Worm (Caenorhabditis elegans) whole organism, L1 larva: ENCODE data around the gene gdi-1.

Experiments
- C04F5.9 ChIP-seq: sonication (generic microtip); optimal IDR thresholded peaks from 2 replicates; lab custom pipeline; 2016; ENCODE audit warnings: missing genetic modification characterization, missing compliant biosample characterization
- C34B4.2 ChIP-seq: sonication (generic microtip); optimal IDR thresholded peaks from 2 replicates; lab custom pipeline; 2017; ENCODE audit warnings: mild to moderate bottlenecking, missing genetic modification characterization, missing compliant biosample characterization
- F16B12.6 ChIP-seq: fragments of 150-350 bp; optimal IDR thresholded peaks from 2 replicates; lab custom pipeline; 2014; ENCODE audit warnings: missing biosample characterization, missing genetic modification characterization
- Y116A8C.19 ChIP-seq: sonication (generic microtip); optimal IDR thresholded peaks from 2 replicates; lab custom pipeline; 2016; ENCODE audit warnings: missing compliant biosample characterization, missing genetic modification characterization, borderline replicate concordance
- aha-1 ChIP-seq: fragments of 150-350 bp; optimal IDR thresholded peaks from 2 replicates; lab custom pipeline; 2014; ENCODE audit warnings: missing biosample characterization, missing genetic modification characterization
- alr-1 ChIP-seq: fragments of 200-800 bp; sonication (Bioruptor generic); optimal IDR thresholded peaks from 2 replicates; lab custom pipeline; 2018; ENCODE audit warnings: borderline replicate concordance, mild to moderate bottlenecking, missing genetic modification characterization, missing compliant biosample characterization
- blmp-1 ChIP-seq: fragments of 150-350 bp; optimal IDR thresholded peaks from 2 replicates; lab custom pipeline; 2014; ENCODE audit warnings: missing biosample characterization, missing genetic modification characterization
- ceh-63 ChIP-seq: fragments of 200-800 bp; sonication (Bioruptor generic); optimal IDR thresholded peaks from 2 replicates; lab custom pipeline; 2018; ENCODE audit warnings: mild to moderate bottlenecking, missing genetic modification characterization, missing compliant biosample characterization
- ceh-82 ChIP-seq, 3 experiments: fragments of 150-350 bp in 1 of 3; sonication (generic microtip) in 2 of 3; optimal IDR thresholded peaks; 2 replicates each; lab custom pipeline; 2014 to 2017; ENCODE audit warnings: missing biosample characterization in 3 of 3, missing genetic modification characterization in 3 of 3
- ces-1 ChIP-seq: fragments of 150-350 bp; optimal IDR thresholded peaks from 2 replicates; lab custom pipeline; 2014; ENCODE audit warnings: missing biosample characterization, missing genetic modification reagents, missing genetic modification characterization
- dpl-1 ChIP-seq, 3 experiments: fragments of 150-350 bp in 2 of 3; sonication (generic microtip) in 1 of 3; optimal IDR thresholded peaks; 2 replicates each; lab custom pipeline; 2014 to 2017; ENCODE audit warnings: missing biosample characterization in 3 of 3, missing genetic modification characterization in 3 of 3, missing genetic modification reagents in 3 of 3
- efl-1 ChIP-seq, 4 experiments: fragments of 150-350 bp; optimal IDR thresholded peaks in 3 of 4; peaks in 1 of 4; 1 replicate in 1 of 4; 2 replicates in 3 of 4; lab custom pipeline; 2014; ENCODE audit warnings: missing biosample characterization in 2 of 4, missing genetic modification characterization in 2 of 4, missing genetic modification reagents in 2 of 4
- egl-13 ChIP-seq: sonication (generic microtip); optimal IDR thresholded peaks from 2 replicates; lab custom pipeline; 2016; ENCODE audit warnings: missing genotype, missing genetic modification reagents, missing genetic modification characterization, missing compliant biosample characterization
- egl-27 ChIP-seq, 2 experiments: fragments of 150-350 bp in 1 of 2; sonication (generic microtip); optimal IDR thresholded peaks; 3 replicates each; lab custom pipeline; 2017 to 2018; ENCODE audit warnings: missing biosample characterization in 2 of 2, missing genetic modification characterization in 2 of 2, missing genetic modification reagents in 2 of 2
- fkh-4 ChIP-seq: sonication (generic microtip); optimal IDR thresholded peaks from 2 replicates; lab custom pipeline; 2016; ENCODE audit warnings: missing compliant biosample characterization, missing genetic modification characterization, borderline replicate concordance
- fkh-8 ChIP-seq: sonication (generic microtip); optimal IDR thresholded peaks from 2 replicates; lab custom pipeline; 2016; ENCODE audit warnings: mild to moderate bottlenecking, missing genetic modification characterization, missing compliant biosample characterization
- grh-1 ChIP-seq: fragments of 200-800 bp; sonication (Bioruptor generic); IDR thresholded peaks from 2 replicates; pipeline ENCODE4 v1.3.6; 2022; ENCODE audit warnings: missing genetic modification reagents, missing genetic modification characterization, missing compliant biosample characterization
- hlh-4 ChIP-seq: sonication (generic microtip); optimal IDR thresholded peaks from 2 replicates; lab custom pipeline; 2016; ENCODE audit warnings: mild to moderate bottlenecking, missing genetic modification characterization, missing compliant biosample characterization
- irx-1 ChIP-seq: sonication (generic microtip); optimal IDR thresholded peaks from 2 replicates; lab custom pipeline; 2016; ENCODE audit warnings: missing genetic modification characterization, missing compliant biosample characterization
- isw-1 ChIP-seq: fragments of 200-800 bp; sonication (Bioruptor generic); IDR thresholded peaks from 2 replicates; pipeline ENCODE4 v1.3.6; 2022; ENCODE audit warnings: missing genetic modification characterization, missing compliant biosample characterization
- jun-1 ChIP-seq: fragments of 150-350 bp; optimal IDR thresholded peaks from 2 replicates; lab custom pipeline; 2014; ENCODE audit warnings: missing biosample characterization, missing genetic modification reagents, missing genetic modification characterization
- lin-14 ChIP-seq: fragments of 200-800 bp; sonication (Bioruptor generic); optimal IDR thresholded peaks from 2 replicates; lab custom pipeline; 2018; ENCODE audit warnings: mild to moderate bottlenecking, missing genetic modification characterization, moderate library complexity, missing compliant biosample characterization
- lin-15B ChIP-seq: fragments of 150-350 bp; sonication (generic microtip); optimal IDR thresholded peaks from 3 replicates; lab custom pipeline; 2014; ENCODE audit warnings: missing biosample characterization, missing genetic modification characterization
- lin-39 ChIP-seq: fragments of 150-350 bp; optimal IDR thresholded peaks from 2 replicates; lab custom pipeline; 2014; ENCODE audit warnings: missing biosample characterization, missing genetic modification reagents, missing genetic modification characterization
- lir-3 ChIP-seq: sonication (generic microtip); optimal IDR thresholded peaks from 2 replicates; lab custom pipeline; 2016; ENCODE audit warnings: mild to moderate bottlenecking, missing genetic modification characterization, moderate library complexity, missing compliant biosample characterization; ENCODE audit not compliant: poor library complexity
- mab-9 ChIP-seq: fragments of 200-800 bp; sonication (Bioruptor generic); IDR thresholded peaks from 2 replicates; pipeline ENCODE4 v1.3.6; 2022; ENCODE audit warnings: missing genetic modification reagents, missing genetic modification characterization, missing compliant biosample characterization
- mef-2 ChIP-seq: fragments of 150-350 bp; optimal IDR thresholded peaks from 2 replicates; lab custom pipeline; 2014; ENCODE audit warnings: missing biosample characterization, missing genetic modification characterization
- mep-1 ChIP-seq: fragments of 150-350 bp; optimal IDR thresholded peaks from 2 replicates; lab custom pipeline; 2014; ENCODE audit warnings: missing biosample characterization, missing genetic modification characterization
- nhr-11 ChIP-seq: fragments of 150-350 bp; optimal IDR thresholded peaks from 2 replicates; lab custom pipeline; 2014; ENCODE audit warnings: missing biosample characterization, missing genetic modification characterization
- nhr-12 ChIP-seq: sonication (generic microtip); optimal IDR thresholded peaks from 2 replicates; lab custom pipeline; 2017; ENCODE audit warnings: missing biosample characterization, missing genetic modification characterization
- nhr-19 ChIP-seq: fragments of 200-800 bp; sonication (Bioruptor generic); conservative IDR thresholded peaks from 2 replicates; pipeline ENCODE4 v1.3.6; 2022; ENCODE audit warnings: missing genetic modification characterization, missing compliant biosample characterization
- nhr-237 ChIP-seq: fragments of 150-350 bp; optimal IDR thresholded peaks from 2 replicates; lab custom pipeline; 2014; ENCODE audit warnings: missing biosample characterization, missing genetic modification characterization
- nhr-47 ChIP-seq: sonication (generic microtip); optimal IDR thresholded peaks from 2 replicates; lab custom pipeline; 2016; ENCODE audit warnings: mild to moderate bottlenecking, missing genetic modification characterization, moderate library complexity, missing compliant biosample characterization
- nhr-71 ChIP-seq: sonication (generic microtip); optimal IDR thresholded peaks from 2 replicates; lab custom pipeline; 2016; ENCODE audit warnings: mild to moderate bottlenecking, missing genetic modification characterization, moderate library complexity, missing compliant biosample characterization
- nhr-77 ChIP-seq: fragments of 150-350 bp; optimal IDR thresholded peaks from 2 replicates; lab custom pipeline; 2014; ENCODE audit warnings: missing biosample characterization, missing genetic modification characterization
- nhr-84 ChIP-seq: sonication (generic microtip); optimal IDR thresholded peaks from 2 replicates; lab custom pipeline; 2017; ENCODE audit warnings: missing biosample characterization, missing genetic modification characterization
- nhr-85 ChIP-seq: sonication (generic microtip); peaks from one replicate; lab custom pipeline; 2016; ENCODE audit warnings: missing genetic modification characterization, inconsistent platforms, missing compliant biosample characterization
- pag-3 ChIP-seq: sonication (generic microtip); optimal IDR thresholded peaks from 2 replicates; lab custom pipeline; 2017; ENCODE audit warnings: missing genetic modification characterization, mild to moderate bottlenecking, missing compliant biosample characterization, antibody characterized with exemption, borderline replicate concordance; ENCODE audit not compliant: insufficient read depth
- pax-3 ChIP-seq: fragments of 200-800 bp; sonication (Bioruptor generic); optimal IDR thresholded peaks from 2 replicates; lab custom pipeline; 2018; ENCODE audit warnings: mild to moderate bottlenecking, missing genetic modification characterization, moderate library complexity, missing compliant biosample characterization
- pqm-1 ChIP-seq: sonication (generic microtip); optimal IDR thresholded peaks from 3 replicates; lab custom pipeline; 2017; ENCODE audit warnings: missing biosample characterization, missing genetic modification characterization
- rnt-1 ChIP-seq: sonication (generic microtip); optimal IDR thresholded peaks from 2 replicates; lab custom pipeline; 2016; ENCODE audit warnings: mild to moderate bottlenecking, missing genetic modification characterization, moderate library complexity, missing compliant biosample characterization
- snpc-4 ChIP-seq: fragments of 150-350 bp; optimal IDR thresholded peaks from 2 replicates; lab custom pipeline; 2014; ENCODE audit warnings: missing biosample characterization, missing genetic modification characterization
- sup-37 ChIP-seq: fragments of 200-800 bp; sonication (Bioruptor generic); optimal IDR thresholded peaks from 2 replicates; lab custom pipeline; 2018; ENCODE audit warnings: mild to moderate bottlenecking, missing genetic modification characterization, missing compliant biosample characterization
- tbx-2 ChIP-seq: sonication (generic microtip); optimal IDR thresholded peaks from 2 replicates; lab custom pipeline; 2016; ENCODE audit warnings: missing genetic modification characterization, missing compliant biosample characterization
- tlp-1 ChIP-seq: fragments of 150-350 bp; optimal IDR thresholded peaks from 2 replicates; lab custom pipeline; 2014; ENCODE audit warnings: missing biosample characterization, missing genetic modification characterization
- unc-98 ChIP-seq: fragments of 200-800 bp; sonication (Bioruptor generic); IDR thresholded peaks from 2 replicates; pipeline ENCODE4 v1.3.6; 2022; ENCODE audit warnings: missing genetic modification characterization, missing compliant biosample characterization
- vab-15 ChIP-seq: sonication (generic microtip); optimal IDR thresholded peaks from 2 replicates; lab custom pipeline; 2017; ENCODE audit warnings: missing genotype, mild to moderate bottlenecking, missing genetic modification characterization, missing compliant biosample characterization
- xbp-1 ChIP-seq: sonication (generic microtip); optimal IDR thresholded peaks from 2 replicates; lab custom pipeline; 2016; ENCODE audit warnings: missing genetic modification characterization, missing compliant biosample characterization
- zag-1 ChIP-seq: fragments of 150-350 bp; optimal IDR thresholded peaks from 2 replicates; lab custom pipeline; 2014; ENCODE audit warnings: missing biosample characterization, missing genetic modification characterization
- ztf-4 ChIP-seq: fragments of 150-350 bp; optimal IDR thresholded peaks from 2 replicates; lab custom pipeline; 2014; ENCODE audit warnings: missing biosample characterization, missing genetic modification characterization

The gdi-1 gene

ce11 chrIV:14838095-14838494, 45.4 kb upstream of the gdi-1 start (continued):
- TF ChIP-seq snpc-4 (tag; lab: Kevin White, UChicago) (peak; percentile 55), pax-3 (no peak), lin-39 (tag; lab: Kevin White, UChicago) (peak; percentile 79), ztf-4 (tag; lab: Kevin White, UChicago) (peak; percentile 70), nhr-237 (tag; lab: Kevin White, UChicago) (no peak), tbx-2 (peak; percentile 82), nhr-12 (tag; lab: Kevin White, UChicago) (no peak), dpl-1 (GFP tag; optimal IDR thresholded peaks at IDR 0.05; lab: Kevin White, UChicago) (peak; percentile 60 to 61 (median 60)), lin-15B (tag; lab: Kevin White, UChicago) (peak; percentile 5), C34B4.2 (tag; lab: Kevin White, UChicago) (no peak), aha-1 (tag; lab: Kevin White, UChicago) (no peak), hlh-4 (peak; percentile 1), nhr-71 (tag; lab: Kevin White, UChicago) (peak; percentile 93), isw-1 (GFP tag; lab: Robert Waterston, UW) (peak; percentile 32; the same call in 1 of the 2 replicates), xbp-1 (tag; lab: Kevin White, UChicago) (peak; percentile 75), alr-1 (tag; lab: Kevin White, UChicago) (no peak), nhr-19 (GFP tag; lab: Robert Waterston, UW) (peak; percentile 87), ces-1 (GFP tag; lab: Kevin White, UChicago) (no peak), ceh-82 (tag; optimal IDR thresholded peaks at IDR 0.05; lab: Kevin White, UChicago) (peak; percentile 38 to 68 (median 56)), mep-1 (peak; percentile 85), nhr-47 (tag; lab: Kevin White, UChicago) (peak; percentile 93), fkh-4 (tag; lab: Kevin White, UChicago) (peak; percentile 58), fkh-8 (tag; lab: Kevin White, UChicago) (peak; percentile 49), zag-1 (tag; lab: Kevin White, UChicago) (peak; percentile 49), mab-9 (GFP tag; lab: Robert Waterston, UW) (peak; percentile 78), blmp-1 (tag; lab: Kevin White, UChicago) (peak; percentile 44), sup-37 (GFP tag; lab: Kevin White, UChicago) (peak; percentile 27), rnt-1 (peak; percentile 82), grh-1 (GFP tag; lab: Robert Waterston, UW) (no peak), pqm-1 (no peak), egl-27 (tag; optimal IDR thresholded peaks at IDR 0.05; lab: Kevin White, UChicago) (no peak), mef-2 (tag; lab: Kevin White, UChicago) (no peak), ceh-63 (GFP tag; lab: Kevin White, UChicago) (no peak), irx-1 (tag; lab: Kevin White, UChicago) (peak; percentile 84), vab-15 (tag; lab: Kevin White, UChicago) (no peak), nhr-85 (peak; percentile 97)

DNA sequence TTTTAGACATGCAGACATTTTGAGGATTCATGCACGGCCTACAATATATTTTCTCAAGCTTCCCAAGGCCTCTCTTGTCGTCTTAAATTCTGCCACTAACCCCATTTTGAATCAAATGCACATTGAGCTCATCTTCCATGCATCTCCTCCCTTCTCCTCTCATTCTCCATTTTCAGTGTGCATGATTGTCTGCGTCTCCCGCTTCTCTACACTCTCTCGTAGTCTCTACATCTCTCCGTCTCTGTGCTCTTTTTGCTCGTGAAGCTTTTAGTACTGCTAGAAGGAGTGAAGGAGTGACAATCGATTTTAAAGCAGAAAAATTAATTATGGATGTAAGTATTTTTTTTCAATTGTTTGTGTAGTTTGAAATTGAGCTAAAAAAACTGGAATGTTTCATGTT, 44.2 kb upstream of the gdi-1 start, which contains the start of gene Y57G11C.22:
TSS of gene Y57G11C.22 (plus strand) at position 327 of the 400 bp plus-strand sequence.
- TF ChIP-seq vab-15 (tag; lab: Kevin White, UChicago) (no peak), nhr-12 (tag; lab: Kevin White, UChicago) (no peak), xbp-1 (tag; lab: Kevin White, UChicago) (peak; percentile 36), jun-1 (tag; lab: Kevin White, UChicago) (no peak), unc-98 (GFP tag; lab: Robert Waterston, UW) (no peak), tlp-1 (tag; lab: Kevin White, UChicago) (no peak), ceh-82 (tag; optimal IDR thresholded peaks at IDR 0.05; lab: Kevin White, UChicago) (peak; percentile 16 to 66 (median 27)), ces-1 (GFP tag; lab: Kevin White, UChicago) (no peak), efl-1 (optimal IDR thresholded peaks at IDR 0.05; lab: Kevin White, UChicago) (peak; percentile 71 to 82), efl-1 (GFP tag; optimal IDR thresholded peaks at IDR 0.05 in 1 of 2; lab: Kevin White, UChicago) (peak in 1 of 2 experiments; percentile 64), C34B4.2 (tag; lab: Kevin White, UChicago) (no peak), Y116A8C.19 (tag; lab: Kevin White, UChicago) (no peak), lir-3 (tag; lab: Kevin White, UChicago) (no peak), fkh-4 (tag; lab: Kevin White, UChicago) (no peak), F16B12.6 (no peak), nhr-11 (tag; lab: Kevin White, UChicago) (no peak), pag-3 (tag; lab: Kevin White, UChicago) (no peak), lin-14 (GFP tag; lab: Kevin White, UChicago) (no peak), tbx-2 (peak; percentile 39), nhr-237 (tag; lab: Kevin White, UChicago) (no peak), nhr-77 (no peak), egl-13 (no peak), lin-15B (tag; lab: Kevin White, UChicago) (no peak), C04F5.9 (tag; lab: Kevin White, UChicago) (no peak), nhr-84 (tag; lab: Kevin White, UChicago) (no peak), dpl-1 (GFP tag; optimal IDR thresholded peaks at IDR 0.05; lab: Kevin White, UChicago) (peak in 1 of 3 experiments; percentile 26)
